Worm (Caenorhabditis elegans) whole organism, midembryonic: Measurements from ENCODE around the gene nep-12.

ENCODE experiments used
- T22C8.4 ChIP-seq: fragments of 200-800 bp; sonication (Bioruptor generic); IDR thresholded peaks from 2 replicates; pipeline ENCODE4 v1.3.6; 2022; ENCODE audit warnings: missing genetic modification characterization, missing compliant biosample characterization
- cog-1 ChIP-seq: sonication (generic microtip); optimal IDR thresholded peaks from 2 replicates; lab custom pipeline; 2016; ENCODE audit warnings: missing genetic modification characterization, missing compliant biosample characterization
- flt-1 ChIP-seq: fragments of 200-800 bp; sonication (Bioruptor generic); IDR thresholded peaks from 2 replicates; pipeline ENCODE4 v1.3.6; 2022; ENCODE audit warnings: missing genetic modification characterization, missing compliant biosample characterization
- klf-2 ChIP-seq: fragments of 200-800 bp; sonication (Bioruptor generic); conservative IDR thresholded peaks from 2 replicates; pipeline ENCODE4 v1.3.6; 2022; ENCODE audit warnings: missing genetic modification reagents, missing genetic modification characterization, missing compliant biosample characterization
- med-1 ChIP-seq: sonication (generic microtip); optimal IDR thresholded peaks from 2 replicates; lab custom pipeline; 2017; ENCODE audit warnings: missing genetic modification characterization, mild to moderate bottlenecking, missing compliant biosample characterization, antibody characterized with exemption, missing genetic modification reagents; ENCODE audit not compliant: insufficient read depth
- tab-1 ChIP-seq: fragments of 200-800 bp; sonication (Bioruptor generic); IDR thresholded peaks from 2 replicates; pipeline ENCODE4 v1.3.6; 2022; ENCODE audit warnings: missing genetic modification characterization, missing compliant biosample characterization
- ztf-23 ChIP-seq: fragments of 200-800 bp; sonication (Bioruptor generic); IDR thresholded peaks from 2 replicates; pipeline ENCODE4 v1.3.6; 2022; ENCODE audit warnings: missing genetic modification reagents, missing genetic modification characterization, missing compliant biosample characterization
- ztf-29 ChIP-seq: fragments of 200-800 bp; sonication (Bioruptor generic); IDR thresholded peaks from 2 replicates; pipeline ENCODE4 v1.3.6; 2022; ENCODE audit warnings: missing genetic modification reagents, missing genetic modification characterization, missing compliant biosample characterization

- TF ChIP-seq T22C8.4 (GFP tag; lab: Robert Waterston, UW), result no peak
- TF ChIP-seq med-1 (GFP tag; lab: Kevin White, UChicago), result no peak
- TF ChIP-seq klf-2, result no peak
- TF ChIP-seq flt-1, result no peak
- no peak for TF ChIP-seq ztf-29 (GFP tag; lab: Robert Waterston, UW)
- no peak for TF ChIP-seq tab-1 (GFP tag; lab: Robert Waterston, UW)
- no peak for TF ChIP-seq cog-1 (tag; lab: Kevin White, UChicago)
- TF ChIP-seq ztf-23 (GFP tag; lab: Robert Waterston, UW), result no peak
Measured at ce11 chrII:4759835-4760234, 24.5 kb downstream of the nep-12 start.
